Worm (Caenorhabditis elegans): ENCODE results near the gene clc-2.

Gene clc-2

DNA sequence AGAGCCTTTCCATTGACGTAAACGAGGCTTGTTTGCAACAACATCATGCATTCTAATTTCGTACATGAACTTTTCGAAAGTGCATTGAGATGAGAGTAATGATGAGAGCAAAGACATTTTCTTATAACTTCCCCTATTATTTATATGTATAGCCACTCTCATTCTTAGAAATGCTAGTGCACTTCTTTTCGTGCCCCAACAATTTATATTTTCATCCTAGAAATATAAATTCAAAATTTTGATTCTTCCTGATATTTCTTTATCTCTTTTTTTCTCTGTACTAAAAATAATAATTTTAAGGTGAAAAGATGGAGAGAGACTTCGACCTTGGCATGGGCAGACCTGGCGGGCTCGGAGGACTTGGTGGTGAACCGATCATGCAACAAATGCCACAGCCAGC is 47.7 kb downstream of the clc-2 start, which contains the start of gene mek-1:
mek-1 (plus strand) TSS at position 301 of the 400 bp plus-strand sequence.
- TF ChIP-seq lin-11 (tag; optimal IDR thresholded peaks at IDR 0.05) = no peak
- no peak for TF ChIP-seq ceh-45 (GFP tag; IDR thresholded peaks at IDR 0.05)
- TF ChIP-seq fkh-10 (GFP tag; optimal IDR thresholded peaks at IDR 0.05) = no peak
- TF ChIP-seq unc-42 (tag; optimal IDR thresholded peaks at IDR 0.05) = no peak
- TF ChIP-seq Y22D7AL.16 (tag; optimal IDR thresholded peaks at IDR 0.05) = no peak
- no peak for TF ChIP-seq ets-4 (tag; optimal IDR thresholded peaks at IDR 0.05)
- TF ChIP-seq zip-5 (tag; optimal IDR thresholded peaks at IDR 0.05) = no peak
- no peak for TF ChIP-seq nhr-11 (tag; optimal IDR thresholded peaks at IDR 0.05)
- TF ChIP-seq ceh-24 (tag; optimal IDR thresholded peaks at IDR 0.05) = no peak
- no peak for TF ChIP-seq madf-2 (tag; optimal IDR thresholded peaks at IDR 0.05)
- TF ChIP-seq pros-1 (tag; optimal IDR thresholded peaks at IDR 0.05) = no peak
- TF ChIP-seq pag-3 (tag; optimal IDR thresholded peaks at IDR 0.05; ENCODE audit: borderline replicate concordance) = no peak
- no peak for TF ChIP-seq pha-2 (tag; optimal IDR thresholded peaks at IDR 0.05)
- TF ChIP-seq ceh-9 (tag; optimal IDR thresholded peaks at IDR 0.05) = no peak
- no peak for TF ChIP-seq lim-6 (tag; optimal IDR thresholded peaks at IDR 0.05)
- no peak for TF ChIP-seq nhr-232 (tag; optimal IDR thresholded peaks at IDR 0.05)
- no peak for TF ChIP-seq K09A11.1 (tag; optimal IDR thresholded peaks at IDR 0.05; ENCODE audit: insufficient read depth)
- TF ChIP-seq elt-2 (tag; optimal IDR thresholded peaks at IDR 0.05) = no peak

DNA sequence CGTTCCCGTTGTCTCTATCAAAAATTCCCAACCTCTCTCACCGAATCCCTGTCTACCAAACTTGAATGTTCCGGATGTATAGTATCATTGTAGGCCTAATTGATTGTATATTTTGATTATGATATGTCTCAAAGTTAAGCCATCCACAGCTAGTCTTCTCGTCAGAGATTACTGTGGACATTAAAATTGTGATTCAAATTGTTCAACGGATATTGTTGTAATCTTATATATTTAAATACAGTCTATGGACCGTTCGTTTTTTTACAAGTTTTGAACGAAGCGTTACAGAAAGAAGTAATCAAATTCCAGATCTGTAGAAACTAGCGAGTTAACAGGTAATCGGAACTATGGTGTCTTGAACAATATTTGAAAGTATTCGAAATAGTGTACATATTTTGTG is 49.5 kb downstream of the clc-2 start, which contains the start of gene F48E3.9:
F48E3.9 (plus strand) TSS at position 301 of the 400 bp plus-strand sequence.
- TF ChIP-seq nhr-11 (tag; optimal IDR thresholded peaks at IDR 0.05) = no peak
- no peak for TF ChIP-seq unc-86 (tag; optimal IDR thresholded peaks at IDR 0.05)
- no peak for TF ChIP-seq ahr-1 (tag; optimal IDR thresholded peaks at IDR 0.05)
- no peak for TF ChIP-seq hlh-30 (tag; optimal IDR thresholded peaks at IDR 0.05; ENCODE audit: insufficient read depth)
- no peak for TF ChIP-seq tbx-2 (tag; optimal IDR thresholded peaks at IDR 0.05)
- TF ChIP-seq pros-1 (tag; optimal IDR thresholded peaks at IDR 0.05) = no peak
- TF ChIP-seq lim-6 (tag; optimal IDR thresholded peaks at IDR 0.05) = no peak
- TF ChIP-seq pha-4 (tag; optimal IDR thresholded peaks at IDR 0.05) = no peak
- no peak for TF ChIP-seq ceh-6 (GFP tag; optimal IDR thresholded peaks at IDR 0.05)
- TF ChIP-seq ets-4 (tag; optimal IDR thresholded peaks at IDR 0.05) = no peak
- TF ChIP-seq ceh-18 (tag; optimal IDR thresholded peaks at IDR 0.05) = no peak
- TF ChIP-seq sox-4 (tag; optimal IDR thresholded peaks at IDR 0.05) = no peak
- no peak for TF ChIP-seq Y22D7AL.16 (tag; optimal IDR thresholded peaks at IDR 0.05)
- no peak for TF ChIP-seq syd-9 (tag; optimal IDR thresholded peaks at IDR 0.05)
